Worm (Caenorhabditis elegans): Measurements from ENCODE around the gene qui-1.

- TF ChIP-seq ceh-8 (GFP tag; optimal IDR thresholded peaks at IDR 0.05) = no peak
- no peak for TF ChIP-seq mdl-1 (tag; optimal IDR thresholded peaks at IDR 0.05)
These were observed 31.7 kb downstream of the qui-1 start, which contains the start of gene Y45F10B.3 for ce11 chrIV:13593351-13593750.
